Worm (Caenorhabditis elegans) whole organism, late embryonic: ENCODE data around the gene C32D5.8.

Experiments
- ama-1 ChIP-seq: fragments of 150-350 bp; optimal IDR thresholded peaks from 2 replicates; lab custom pipeline; 2014
- ceh-6 ChIP-seq: fragments of 200-800 bp; sonication (Bioruptor generic); optimal IDR thresholded peaks from 2 replicates; lab custom pipeline; 2018; ENCODE audit warnings: mild to moderate bottlenecking, missing genetic modification characterization, missing compliant biosample characterization
- fax-1 ChIP-seq: sonication (generic microtip); optimal IDR thresholded peaks from 2 replicates; lab custom pipeline; 2016; ENCODE audit warnings: missing genotype, missing genetic modification characterization, missing compliant biosample characterization
- fkh-10 ChIP-seq: fragments of 150-350 bp; optimal IDR thresholded peaks from 2 replicates; lab custom pipeline; 2014; ENCODE audit warnings: missing biosample characterization, missing genetic modification reagents, missing genetic modification characterization
- hlh-6 ChIP-seq: sonication (generic microtip); optimal IDR thresholded peaks from 2 replicates; lab custom pipeline; 2016; ENCODE audit warnings: missing genotype, missing genetic modification characterization, missing compliant biosample characterization

- TF ChIP-seq hlh-6 (no peak), ama-1 (lab: Kevin White, UChicago) (peak; percentile 72), ceh-6 (no peak), fax-1 (tag; lab: Kevin White, UChicago) (no peak), fkh-10 (GFP tag; lab: Kevin White, UChicago) (no peak)
Measured at ce11 chrII:6348360-6348759, 2.6 kb upstream of the C32D5.8 start.
